Worm (Caenorhabditis elegans) whole organism, L3 larva: ENCODE data around the gene T24C12.4.

Experiments used
- R02D3.7 ChIP-seq: fragments of 150-350 bp; optimal IDR thresholded peaks from 2 replicates; lab custom pipeline; 2014; ENCODE audit warnings: missing biosample characterization, missing genetic modification characterization
- ZK546.5 ChIP-seq: sonication (generic microtip); optimal IDR thresholded peaks from 2 replicates; lab custom pipeline; 2017; ENCODE audit warnings: missing biosample characterization, missing genetic modification characterization
- aly-2 ChIP-seq: fragments of 150-350 bp; optimal IDR thresholded peaks from 2 replicates; lab custom pipeline; 2014; ENCODE audit warnings: missing biosample characterization, missing genetic modification characterization
- ama-1 ChIP-seq: fragments of 150-350 bp; optimal IDR thresholded peaks from 2 replicates; lab custom pipeline; 2018
- ceh-16 ChIP-seq: sonication (generic microtip); optimal IDR thresholded peaks from 2 replicates; lab custom pipeline; 2017; ENCODE audit warnings: missing biosample characterization, missing genetic modification characterization
- ceh-28 ChIP-seq: fragments of 150-350 bp; optimal IDR thresholded peaks from 2 replicates; lab custom pipeline; 2014; ENCODE audit warnings: missing biosample characterization, missing genetic modification reagents, missing genetic modification characterization
- ceh-82 ChIP-seq: fragments of 150-350 bp; optimal IDR thresholded peaks from 2 replicates; lab custom pipeline; 2014; ENCODE audit warnings: missing biosample characterization, missing genetic modification characterization
- ceh-9 ChIP-seq: sonication (generic microtip); optimal IDR thresholded peaks from 2 replicates; lab custom pipeline; 2018; ENCODE audit warnings: missing biosample characterization, missing genetic modification characterization
- daf-12 ChIP-seq: fragments of 150-350 bp; optimal IDR thresholded peaks from 2 replicates; lab custom pipeline; 2014; ENCODE audit warnings: missing biosample characterization, missing genetic modification reagents, missing genetic modification characterization
- egl-27 ChIP-seq: sonication (generic microtip); optimal IDR thresholded peaks from 4 replicates; lab custom pipeline; 2017; ENCODE audit warnings: missing biosample characterization, missing genetic modification reagents, missing genetic modification characterization
- egl-5 ChIP-seq: fragments of 150-350 bp; optimal IDR thresholded peaks from 2 replicates; lab custom pipeline; 2017; ENCODE audit warnings: missing biosample characterization, missing genetic modification reagents, missing genetic modification characterization, inconsistent platforms
- elt-1 ChIP-seq: fragments of 150-350 bp; optimal IDR thresholded peaks from 2 replicates; lab custom pipeline; 2014; ENCODE audit warnings: missing biosample characterization, missing genetic modification characterization
- elt-2 ChIP-seq: sonication (generic microtip); optimal IDR thresholded peaks from 2 replicates; lab custom pipeline; 2016; ENCODE audit warnings: missing genetic modification reagents, mild to moderate bottlenecking, missing genetic modification characterization, missing compliant biosample characterization
- elt-3 ChIP-seq, 3 experiments: fragments of 150-350 bp in 1 of 3; sonication (generic microtip) in 2 of 3; optimal IDR thresholded peaks; 2 replicates in 2 of 3; 4 replicates in 1 of 3; lab custom pipeline; 2014 to 2017; ENCODE audit warnings: missing biosample characterization in 3 of 3, missing genetic modification characterization in 3 of 3
- eor-1 ChIP-seq, 2 experiments: fragments of 150-350 bp; optimal IDR thresholded peaks; 2 replicates each; lab custom pipeline; 2014 to 2018; ENCODE audit warnings: missing biosample characterization in 2 of 2, missing genetic modification characterization in 2 of 2
- fkh-10 ChIP-seq: sonication (generic microtip); optimal IDR thresholded peaks from 2 replicates; lab custom pipeline; 2017; ENCODE audit warnings: missing biosample characterization, missing genetic modification reagents, missing genetic modification characterization
- fkh-2 ChIP-seq: fragments of 150-350 bp; optimal IDR thresholded peaks from 2 replicates; lab custom pipeline; 2014; ENCODE audit warnings: missing biosample characterization, missing genetic modification reagents, missing genetic modification characterization
- fos-1 ChIP-seq: fragments of 150-350 bp; optimal IDR thresholded peaks from 2 replicates; lab custom pipeline; 2014; ENCODE audit warnings: missing biosample characterization, missing genetic modification characterization
- hmg-11 ChIP-seq: sonication (generic microtip); optimal IDR thresholded peaks from 2 replicates; lab custom pipeline; 2016; ENCODE audit warnings: missing genetic modification characterization, missing compliant biosample characterization
- jun-1 ChIP-seq: fragments of 150-350 bp; optimal IDR thresholded peaks from 2 replicates; lab custom pipeline; 2014; ENCODE audit warnings: missing biosample characterization, missing genetic modification reagents, missing genetic modification characterization
- lin-15B ChIP-seq: fragments of 150-350 bp; optimal IDR thresholded peaks from 2 replicates; lab custom pipeline; 2014; ENCODE audit warnings: missing biosample characterization, missing genetic modification characterization
- lin-39 ChIP-seq: fragments of 150-350 bp; optimal IDR thresholded peaks from 2 replicates; lab custom pipeline; 2018; ENCODE audit warnings: missing biosample characterization, missing genetic modification reagents, missing genetic modification characterization
- lsy-12 ChIP-seq: sonication (generic microtip); optimal IDR thresholded peaks from 2 replicates; lab custom pipeline; 2016; ENCODE audit warnings: mild to moderate bottlenecking, missing genetic modification characterization, missing compliant biosample characterization
- mdl-1 ChIP-seq: fragments of 150-350 bp; optimal IDR thresholded peaks from 2 replicates; lab custom pipeline; 2014; ENCODE audit warnings: missing biosample characterization, missing genetic modification characterization
- mml-1 ChIP-seq: fragments of 150-350 bp; sonication (generic microtip); optimal IDR thresholded peaks from 3 replicates; lab custom pipeline; 2014; ENCODE audit warnings: missing biosample characterization, missing genetic modification characterization
- nfya-1 ChIP-seq: sonication (generic microtip); optimal IDR thresholded peaks from 2 replicates; lab custom pipeline; 2017; ENCODE audit warnings: missing genetic modification characterization, mild to moderate bottlenecking, missing compliant biosample characterization, antibody characterized with exemption, moderate library complexity; ENCODE audit not compliant: insufficient read depth
- nhr-11 ChIP-seq: fragments of 150-350 bp; optimal IDR thresholded peaks from 2 replicates; lab custom pipeline; 2014; ENCODE audit warnings: missing biosample characterization, missing genetic modification characterization
- nhr-12 ChIP-seq: fragments of 150-350 bp; optimal IDR thresholded peaks from 2 replicates; lab custom pipeline; 2014; ENCODE audit warnings: missing biosample characterization, missing genetic modification characterization
- nhr-23 ChIP-seq: fragments of 150-350 bp; optimal IDR thresholded peaks from 2 replicates; lab custom pipeline; 2014; ENCODE audit warnings: missing biosample characterization, missing genetic modification reagents, missing genetic modification characterization
- nhr-237 ChIP-seq: fragments of 150-350 bp; optimal IDR thresholded peaks from 2 replicates; lab custom pipeline; 2014; ENCODE audit warnings: missing biosample characterization, missing genetic modification characterization
- nhr-25 ChIP-seq: sonication (generic microtip); optimal IDR thresholded peaks from 2 replicates; lab custom pipeline; 2017; ENCODE audit warnings: missing biosample characterization, missing genetic modification characterization
- nhr-28 ChIP-seq: fragments of 150-350 bp; optimal IDR thresholded peaks from 2 replicates; lab custom pipeline; 2014; ENCODE audit warnings: missing biosample characterization, missing genetic modification characterization
- nhr-43 ChIP-seq: sonication (generic microtip); optimal IDR thresholded peaks from 2 replicates; lab custom pipeline; 2016; ENCODE audit warnings: mild to moderate bottlenecking, missing genetic modification characterization, missing compliant biosample characterization; ENCODE audit not compliant: poor library complexity, severe bottlenecking
- nhr-67 ChIP-seq: fragments of 150-350 bp; optimal IDR thresholded peaks from 2 replicates; lab custom pipeline; 2014; ENCODE audit warnings: missing biosample characterization, missing genetic modification characterization
- nhr-76 ChIP-seq: fragments of 150-350 bp; sonication (generic microtip); optimal IDR thresholded peaks from 5 replicates; lab custom pipeline; 2014; ENCODE audit warnings: missing biosample characterization, missing genetic modification characterization
- nhr-77 ChIP-seq: fragments of 150-350 bp; optimal IDR thresholded peaks from 2 replicates; lab custom pipeline; 2014; ENCODE audit warnings: missing biosample characterization, missing genetic modification characterization
- pha-4 ChIP-seq: fragments of 150-350 bp; optimal IDR thresholded peaks from 2 replicates; lab custom pipeline; 2014; ENCODE audit warnings: missing biosample characterization, missing genetic modification reagents, missing genetic modification characterization
- pqm-1 ChIP-seq: fragments of 150-350 bp; optimal IDR thresholded peaks from 2 replicates; lab custom pipeline; 2017; ENCODE audit warnings: missing biosample characterization, missing genetic modification characterization, inconsistent platforms
- sea-2 ChIP-seq: fragments of 150-350 bp; sonication (generic microtip); optimal IDR thresholded peaks from 4 replicates; lab custom pipeline; 2014; ENCODE audit warnings: missing biosample characterization, missing genetic modification reagents, missing genetic modification characterization
- skn-1 ChIP-seq: fragments of 150-350 bp; optimal IDR thresholded peaks from 2 replicates; lab custom pipeline; 2014; ENCODE audit warnings: missing biosample characterization, missing genetic modification characterization
- tbx-2 ChIP-seq: sonication (generic microtip); optimal IDR thresholded peaks from 2 replicates; lab custom pipeline; 2016; ENCODE audit warnings: mild to moderate bottlenecking, missing genetic modification characterization, missing compliant biosample characterization
- unc-39 ChIP-seq: sonication (generic microtip); optimal IDR thresholded peaks from 4 replicates; lab custom pipeline; 2017; ENCODE audit warnings: missing biosample characterization, missing genetic modification characterization
- zag-1 ChIP-seq: fragments of 150-350 bp; optimal IDR thresholded peaks from 2 replicates; lab custom pipeline; 2014; ENCODE audit warnings: missing biosample characterization, missing genetic modification characterization
- ztf-11 ChIP-seq: fragments of 150-350 bp; optimal IDR thresholded peaks from 2 replicates; lab custom pipeline; 2014; ENCODE audit warnings: missing biosample characterization, missing genetic modification characterization
- ztf-4 ChIP-seq: fragments of 150-350 bp; optimal IDR thresholded peaks from 2 replicates; lab custom pipeline; 2014; ENCODE audit warnings: missing biosample characterization, missing genetic modification characterization

Gene T24C12.4

DNA sequence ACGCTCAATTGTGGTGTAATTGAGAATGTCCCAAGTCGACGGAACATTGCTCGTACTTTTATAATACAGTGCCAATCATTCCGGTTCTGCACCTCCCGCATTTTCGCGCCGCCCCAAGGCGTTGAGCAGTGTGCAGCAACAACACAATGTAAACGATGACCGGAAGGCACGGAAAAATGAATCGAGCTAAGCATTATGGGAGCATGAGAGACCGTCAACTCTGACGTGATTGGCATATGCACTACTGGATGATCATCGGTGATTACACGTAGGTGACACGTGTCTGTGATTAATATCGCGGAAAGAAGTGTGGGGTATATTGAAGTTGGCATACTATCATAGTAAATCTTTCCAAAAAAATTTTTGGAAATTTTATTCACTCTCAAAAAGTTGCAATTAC lies at the start of gene T24C12.4:
Gene T24C12.4 (minus strand): TSS at position 101 of the 400 bp plus-strand sequence.
- no peak for TF ChIP-seq mml-1 (tag; lab: Kevin White, UChicago)
- no peak for TF ChIP-seq mdl-1 (tag; lab: Kevin White, UChicago)
- TF ChIP-seq ceh-16 (tag; lab: Kevin White, UChicago), result no peak
- no peak for TF ChIP-seq nhr-28 (tag; lab: Kevin White, UChicago)
- TF ChIP-seq fkh-2 (tag; lab: Kevin White, UChicago), result no peak
- no peak for TF ChIP-seq zag-1 (tag; lab: Kevin White, UChicago)
- no peak for TF ChIP-seq skn-1 (tag; lab: Kevin White, UChicago)
- TF ChIP-seq egl-5 (tag; lab: Kevin White, UChicago), result no peak
- no peak for TF ChIP-seq lin-39 (tag; lab: Kevin White, UChicago)
- TF ChIP-seq ama-1 (lab: Kevin White, UChicago), result no peak
- no peak for TF ChIP-seq fos-1 (tag; lab: Kevin White, UChicago)
- no peak for TF ChIP-seq nhr-25

ce11 chrX:2246908-2247307 lies 42.0 kb upstream of the T24C12.4 start, which contains the start of gene AH9.1:
Gene AH9.1 (minus strand): TSS chrX:2247008.
- TF ChIP-seq nhr-67 (tag; lab: Kevin White, UChicago) (no peak), elt-2 (tag; lab: Kevin White, UChicago) (no peak), fkh-2 (tag; lab: Kevin White, UChicago) (no peak), lin-15B (tag; lab: Kevin White, UChicago) (no peak), fos-1 (tag; lab: Kevin White, UChicago) (no peak), unc-39 (no peak), egl-5 (tag; lab: Kevin White, UChicago) (no peak), ztf-4 (tag; lab: Kevin White, UChicago) (no peak), ceh-16 (tag; lab: Kevin White, UChicago) (no peak), ceh-9 (no peak), nhr-25 (no peak), mml-1 (tag; lab: Kevin White, UChicago) (no peak), nhr-11 (no peak)

DNA sequence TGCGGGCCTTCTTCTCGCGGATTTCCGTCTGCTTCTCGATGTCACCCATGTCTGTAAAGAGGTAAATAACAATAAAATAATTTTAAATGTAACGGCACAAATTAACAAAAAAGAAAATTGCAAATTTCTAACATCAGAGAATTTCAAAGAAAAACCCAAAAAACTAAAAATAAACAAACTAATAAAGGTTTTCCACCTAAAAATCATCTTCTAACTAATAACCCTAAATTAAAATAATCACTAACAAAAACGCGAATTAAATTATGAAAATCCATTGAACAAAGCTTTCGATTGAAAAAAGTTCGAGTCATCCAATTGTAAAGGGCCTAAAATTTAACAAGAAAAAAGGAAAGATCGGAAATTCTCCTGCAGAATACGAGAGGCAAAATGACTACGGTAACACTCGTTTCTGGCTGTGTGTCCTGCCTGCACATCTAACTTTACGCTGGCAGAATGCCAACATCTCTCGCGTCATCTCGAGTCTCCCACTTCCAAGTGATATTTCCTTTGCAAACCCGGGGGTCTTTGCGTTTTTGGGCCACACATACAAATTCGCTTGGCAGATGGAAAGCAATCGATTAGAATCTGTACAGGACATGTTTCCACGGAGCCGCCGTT lies 37.8 kb upstream of the T24C12.4 start, which contains the start of gene rpl-11.2:
Gene rpl-11.2 (minus strand): TSS at position 51 of the 618 bp plus-strand sequence.
- TF ChIP-seq zag-1 (tag; lab: Kevin White, UChicago), result peak; percentile 70
- TF ChIP-seq nhr-11, result peak; percentile 93
- peak; percentile 97 for TF ChIP-seq pqm-1
- TF ChIP-seq nhr-25, result peak; percentile 100
- peak; percentile 98 for TF ChIP-seq hmg-11
- TF ChIP-seq ZK546.5 (tag; lab: Kevin White, UChicago), result peak; percentile 96
- no peak for TF ChIP-seq ztf-11
- TF ChIP-seq nfya-1 (tag; lab: Kevin White, UChicago), result peak; percentile 99
- peak; percentile 24 for TF ChIP-seq aly-2
- no peak for TF ChIP-seq fkh-2 (tag; lab: Kevin White, UChicago)
- no peak for TF ChIP-seq nhr-237
- TF ChIP-seq egl-27 (tag; lab: Kevin White, UChicago), result peak; percentile 91
- peak; percentile 87 for TF ChIP-seq tbx-2 (tag; lab: Kevin White, UChicago)
- peak; percentile 87 for TF ChIP-seq R02D3.7 (tag; lab: Kevin White, UChicago)
- peak in 1 of 2 experiments; percentile 58 for TF ChIP-seq eor-1 (tag; optimal IDR thresholded peaks at IDR 0.05; lab: Kevin White, UChicago)
- peak; percentile 97 for TF ChIP-seq nhr-43
- TF ChIP-seq ceh-9, result no peak
- peak; percentile 78 for TF ChIP-seq ceh-82 (tag; lab: Kevin White, UChicago)
- no peak for TF ChIP-seq nhr-67 (tag; lab: Kevin White, UChicago)
- peak; percentile 96 for TF ChIP-seq fkh-10 (GFP tag; lab: Kevin White, UChicago)
- TF ChIP-seq elt-3 (tag; optimal IDR thresholded peaks at IDR 0.05; lab: Kevin White, UChicago), result peak in 1 of 3 experiments; percentile 73
- peak; percentile 92 for TF ChIP-seq skn-1 (tag; lab: Kevin White, UChicago)
- TF ChIP-seq mdl-1 (tag; lab: Kevin White, UChicago), result no peak
- peak; percentile 98 for TF ChIP-seq lin-39 (tag; lab: Kevin White, UChicago)
- peak; percentile 86 for TF ChIP-seq nhr-77 (tag; lab: Kevin White, UChicago)
- peak; percentile 63 for TF ChIP-seq nhr-76
- peak; percentile 95 for TF ChIP-seq lsy-12
- peak; percentile 97 for TF ChIP-seq lin-15B (tag; lab: Kevin White, UChicago)
- TF ChIP-seq ceh-16 (tag; lab: Kevin White, UChicago), result peak; percentile 74
- peak; percentile 84 for TF ChIP-seq ztf-4 (tag; lab: Kevin White, UChicago)
- peak; percentile 90 for TF ChIP-seq elt-1 (tag; lab: Kevin White, UChicago)
- TF ChIP-seq jun-1 (tag; lab: Kevin White, UChicago), result peak; percentile 88
- TF ChIP-seq unc-39, result peak; percentile 22
- TF ChIP-seq pha-4 (tag; lab: Kevin White, UChicago), result peak; percentile 99
- peak; percentile 93 for TF ChIP-seq ceh-28 (tag; lab: Kevin White, UChicago)
- peak; percentile 4 for TF ChIP-seq fos-1 (tag; lab: Kevin White, UChicago)
- no peak for TF ChIP-seq mml-1 (tag; lab: Kevin White, UChicago)
- no peak for TF ChIP-seq nhr-28 (tag; lab: Kevin White, UChicago)
- peak; percentile 87 for TF ChIP-seq ama-1 (lab: Kevin White, UChicago)
- TF ChIP-seq nhr-23 (tag; lab: Kevin White, UChicago), result peak; percentile 99
- peak; percentile 86 for TF ChIP-seq sea-2 (GFP tag; lab: Kevin White, UChicago)
- no peak for TF ChIP-seq nhr-12 (tag; lab: Kevin White, UChicago)
- TF ChIP-seq elt-2 (tag; lab: Kevin White, UChicago), result peak; percentile 86
- no peak for TF ChIP-seq daf-12 (tag; lab: Kevin White, UChicago)
